Worm (Caenorhabditis elegans): ENCODE results near the gene ZK180.8.

Gene ZK180.8

ce11 chrIV:4463132-4463531, 48.4 kb downstream of the ZK180.8 start, which contains the start of gene M01H9.2:
Gene M01H9.2, minus strand, starts transcription at chrIV:4463232.
- no peak for TF ChIP-seq ceh-28 (tag; optimal IDR thresholded peaks at IDR 0.05)
- no peak for TF ChIP-seq eor-1 (tag; optimal IDR thresholded peaks at IDR 0.05)
- TF ChIP-seq nhr-67 (tag; optimal IDR thresholded peaks at IDR 0.05), result no peak
- no peak for TF ChIP-seq skn-1 (tag; optimal IDR thresholded peaks at IDR 0.05)
- TF ChIP-seq unc-39 (tag; optimal IDR thresholded peaks at IDR 0.05), result no peak
- TF ChIP-seq aly-2 (tag; optimal IDR thresholded peaks at IDR 0.05), result no peak
- TF ChIP-seq nfya-1 (tag; optimal IDR thresholded peaks at IDR 0.05; ENCODE audit: insufficient read depth), result no peak
- no peak for TF ChIP-seq ztf-11 (tag; optimal IDR thresholded peaks at IDR 0.05)
- TF ChIP-seq elt-2 (tag; optimal IDR thresholded peaks at IDR 0.05), result no peak
- no peak for TF ChIP-seq nhr-25 (tag; optimal IDR thresholded peaks at IDR 0.05)
